Fruit fly (Drosophila melanogaster) whole organism, embryonic: ENCODE results near the gene CG4338.

Experiments used
- Antp ChIP-seq: fragments of 200-800 bp; sonication (Bioruptor generic); optimal IDR thresholded peaks from 3 replicates; lab custom pipeline; 2016; ENCODE audit warnings: missing biosample characterization, missing genetic modification characterization
- Atf3 ChIP-seq: fragments of 200-800 bp; sonication (Bioruptor generic); optimal IDR thresholded peaks from 3 replicates; lab custom pipeline; 2016; ENCODE audit warnings: missing biosample characterization, missing genetic modification characterization
- CG1024 ChIP-seq: fragments of 200-800 bp; sonication (Bioruptor generic); IDR thresholded peaks from 2 replicates; pipeline ENCODE4 v1.3.6; 2022; ENCODE audit warnings: missing biosample characterization, missing genetic modification characterization
- CG11504 ChIP-seq: fragments of 200-800 bp; sonication (Bioruptor generic); optimal IDR thresholded peaks from 3 replicates; lab custom pipeline; 2019; ENCODE audit warnings: missing biosample characterization, mild to moderate bottlenecking, missing genetic modification characterization, moderate library complexity
- CG1529 ChIP-seq: fragments of 200-800 bp; sonication (Bioruptor generic); optimal IDR thresholded peaks from 3 replicates; lab custom pipeline; 2018; ENCODE audit warnings: missing biosample characterization, missing genetic modification characterization
- CG15601 ChIP-seq: fragments of 200-800 bp; sonication (Bioruptor generic); optimal IDR thresholded peaks from 3 replicates; lab custom pipeline; 2019; ENCODE audit warnings: missing biosample characterization, mild to moderate bottlenecking, missing genetic modification characterization, moderate library complexity
- CG16815 ChIP-seq: fragments of 200-800 bp; sonication (Bioruptor generic); optimal IDR thresholded peaks from 3 replicates; lab custom pipeline; 2017; ENCODE audit warnings: missing biosample characterization, mild to moderate bottlenecking, missing genetic modification characterization
- CG18262 ChIP-seq: fragments of 200-800 bp; optimal IDR thresholded peaks from 3 replicates; lab custom pipeline; 2019; ENCODE audit warnings: missing biosample characterization, mild to moderate bottlenecking, missing genetic modification characterization, moderate library complexity
- CG1832 ChIP-seq: fragments of 200-800 bp; sonication (Bioruptor generic); optimal IDR thresholded peaks from 2 replicates; lab custom pipeline; 2017; ENCODE audit warnings: missing biosample characterization, mild to moderate bottlenecking, missing genetic modification characterization, inconsistent platforms
- CG2712 ChIP-seq: fragments of 200-800 bp; optimal IDR thresholded peaks from 3 replicates; lab custom pipeline; 2019; ENCODE audit warnings: missing biosample characterization, mild to moderate bottlenecking, missing genetic modification characterization, moderate library complexity
- CG30431 ChIP-seq: fragments of 200-800 bp; sonication (Bioruptor generic); optimal IDR thresholded peaks from 2 replicates; lab custom pipeline; 2017; ENCODE audit warnings: missing biosample characterization, missing genetic modification characterization
- CG4424 ChIP-seq: fragments of 200-800 bp; sonication (Bioruptor generic); optimal IDR thresholded peaks from 3 replicates; lab custom pipeline; 2016; ENCODE audit warnings: missing biosample characterization, missing genetic modification characterization
- CG5180 ChIP-seq: fragments of 200-800 bp; sonication (Bioruptor generic); optimal IDR thresholded peaks from 3 replicates; lab custom pipeline; 2017; ENCODE audit warnings: missing biosample characterization, missing genetic modification characterization, mild to moderate bottlenecking, moderate library complexity, missing genetic modification reagents
- CG6654 ChIP-seq: fragments of 200-800 bp; sonication (Bioruptor generic); optimal IDR thresholded peaks from 2 replicates; lab custom pipeline; 2017; ENCODE audit warnings: missing biosample characterization, mild to moderate bottlenecking, missing genetic modification characterization
- CG8290 ChIP-seq, 3 experiments: fragments of 200-800 bp; sonication (Bioruptor generic); optimal IDR thresholded peaks; 2 replicates each; lab custom pipeline; 2016 to 2019; ENCODE audit warnings: missing biosample characterization in 3 of 3, missing genetic modification characterization in 3 of 3, mild to moderate bottlenecking in 2 of 3, moderate library complexity in 1 of 3
- CG9609 ChIP-seq: fragments of 200-800 bp; sonication (Bioruptor generic); optimal IDR thresholded peaks from 3 replicates; lab custom pipeline; 2016; ENCODE audit warnings: missing biosample characterization, missing genetic modification characterization
- CG9727 ChIP-seq: fragments of 200-800 bp; sonication (Bioruptor generic); optimal IDR thresholded peaks from 3 replicates; lab custom pipeline; 2017; ENCODE audit warnings: missing biosample characterization, mild to moderate bottlenecking, missing genetic modification characterization
- CoRest ChIP-seq: fragments of 200-800 bp; sonication (Bioruptor generic); optimal IDR thresholded peaks from 3 replicates; lab custom pipeline; 2018; ENCODE audit warnings: missing biosample characterization, mild to moderate bottlenecking, missing genetic modification characterization, moderate library complexity
- E2f1 ChIP-seq: fragments of 200-800 bp; sonication (Bioruptor generic); IDR thresholded peaks from 2 replicates; pipeline ENCODE4 v1.3.6; 2022; ENCODE audit warnings: missing biosample characterization, missing genetic modification characterization
- HLH4C ChIP-seq: fragments of 200-800 bp; sonication (Bioruptor generic); IDR thresholded peaks from 3 replicates; pipeline ENCODE4 v1.3.6; 2022; ENCODE audit warnings: missing biosample characterization, missing genetic modification characterization; ENCODE audit not compliant: partially characterized antibody
- Hmr ChIP-seq: fragments of 200-800 bp; sonication (Bioruptor generic); optimal IDR thresholded peaks from 3 replicates; lab custom pipeline; 2017; ENCODE audit warnings: mild to moderate bottlenecking, missing biosample characterization, missing genetic modification reagents, missing genetic modification characterization
- Lpt ChIP-seq: fragments of >200 bp; optimal IDR thresholded peaks from 2 replicates; lab custom pipeline; 2018; ENCODE audit warnings: missing biosample characterization, missing genetic modification characterization
- Mes4 ChIP-seq: fragments of 200-800 bp; sonication (Bioruptor generic); optimal IDR thresholded peaks from 2 replicates; lab custom pipeline; 2016; ENCODE audit warnings: missing biosample characterization, missing genetic modification characterization
- Mrtf ChIP-seq: fragments of 200-800 bp; sonication (Bioruptor generic); IDR thresholded peaks from 3 replicates; pipeline ENCODE4 v1.3.6; 2022; ENCODE audit warnings: missing biosample characterization, missing genetic modification characterization
- NFAT ChIP-seq: fragments of 200-800 bp; sonication (Bioruptor generic); IDR thresholded peaks from 2 replicates; pipeline ENCODE4 v1.3.6; 2022; ENCODE audit warnings: missing biosample characterization, missing genetic modification characterization
- Oaz ChIP-seq: fragments of 200-800 bp; sonication (Bioruptor generic); IDR thresholded peaks from 2 replicates; pipeline ENCODE4 v1.3.6; 2022; ENCODE audit warnings: missing biosample characterization, missing genetic modification characterization
- Pdp1 ChIP-seq, 2 experiments: fragments of 200-800 bp; sonication (Bioruptor generic); optimal IDR thresholded peaks; 3 replicates each; lab custom pipeline; 2016; ENCODE audit warnings: missing biosample characterization in 2 of 2, missing genetic modification characterization in 2 of 2, mild to moderate bottlenecking in 1 of 2, moderate library complexity in 1 of 2
- Sox100B ChIP-seq: fragments of 200-800 bp; sonication (Bioruptor generic); optimal IDR thresholded peaks from 3 replicates; lab custom pipeline; 2018; ENCODE audit warnings: missing biosample characterization, mild to moderate bottlenecking, missing genetic modification characterization
- Trl ChIP-seq, 3 experiments: fragments of >200 bp in 2 of 3; fragments of 200-800 bp in 1 of 3; sonication (Bioruptor generic) in 1 of 3; optimal IDR thresholded peaks; 2 replicates in 1 of 3; 3 replicates in 2 of 3; lab custom pipeline; 2016 to 2017; ENCODE audit warnings: missing biosample characterization in 1 of 3, missing genetic modification characterization in 1 of 3
- az2 ChIP-seq: fragments of 200-800 bp; sonication (Bioruptor generic); optimal IDR thresholded peaks from 3 replicates; lab custom pipeline; 2016; ENCODE audit warnings: missing biosample characterization, missing genetic modification characterization
- br ChIP-seq: fragments of >200 bp; optimal IDR thresholded peaks from 2 replicates; lab custom pipeline; 2017
- cg ChIP-seq: fragments of 200-800 bp; sonication (Bioruptor generic); optimal IDR thresholded peaks from 3 replicates; lab custom pipeline; 2019; ENCODE audit warnings: missing biosample characterization, mild to moderate bottlenecking, missing genetic modification characterization, moderate library complexity
- chinmo ChIP-seq: fragments of 200-800 bp; sonication (Bioruptor generic); IDR thresholded peaks from 4 replicates; pipeline ENCODE4 v1.3.6; 2022; ENCODE audit warnings: missing biosample characterization, missing genetic modification characterization; ENCODE audit not compliant: partially characterized antibody
- chm ChIP-seq: fragments of 200-800 bp; sonication (Bioruptor generic); IDR thresholded peaks from 2 replicates; pipeline ENCODE4 v1.3.6; 2022; ENCODE audit warnings: missing biosample characterization, missing genetic modification characterization
- ci ChIP-seq: fragments of 200-800 bp; sonication (Bioruptor generic); IDR thresholded peaks from 3 replicates; pipeline ENCODE4 v1.3.6; 2022; ENCODE audit warnings: missing biosample characterization, missing genetic modification characterization
- croc ChIP-seq: fragments of 200-800 bp; sonication (Bioruptor generic); conservative IDR thresholded peaks from 3 replicates; pipeline ENCODE4 v1.3.6; 2022; ENCODE audit warnings: missing biosample characterization, missing genetic modification characterization
- crol ChIP-seq: fragments of 200-800 bp; sonication (Bioruptor generic); IDR thresholded peaks from 2 replicates; pipeline ENCODE4 v1.3.6; 2022; ENCODE audit warnings: missing biosample characterization, missing genetic modification characterization
- da ChIP-seq: fragments of 200-800 bp; sonication (Bioruptor generic); optimal IDR thresholded peaks from 2 replicates; lab custom pipeline; 2016; ENCODE audit warnings: missing biosample characterization, missing genetic modification characterization
- dimm ChIP-seq: fragments of 200-800 bp; sonication (Bioruptor generic); IDR thresholded peaks from 2 replicates; pipeline ENCODE4 v1.3.6; 2022; ENCODE audit warnings: missing biosample characterization, missing genetic modification characterization
- gro ChIP-seq: fragments of 200-800 bp; sonication (Bioruptor generic); optimal IDR thresholded peaks from 2 replicates; lab custom pipeline; 2016; ENCODE audit warnings: missing biosample characterization, missing genetic modification characterization
- h ChIP-seq: fragments of >200 bp; optimal IDR thresholded peaks from 2 replicates; lab custom pipeline; 2017
- lov ChIP-seq, 2 experiments: fragments of 200-800 bp in 1 of 2; fragments of >200 bp in 1 of 2; sonication (Bioruptor generic) in 1 of 2; IDR thresholded peaks in 1 of 2; optimal IDR thresholded peaks in 1 of 2; 2 replicates in 1 of 2; 3 replicates in 1 of 2; pipeline versions ENCODE4 v1.3.6 to Lab custom; 2017 to 2022; ENCODE audit warnings: missing biosample characterization in 1 of 2, missing genetic modification characterization in 1 of 2
- pan ChIP-seq, 4 experiments: fragments of >200 bp in 3 of 4; fragments of 200-800 bp in 1 of 4; sonication (Bioruptor generic) in 1 of 4; optimal IDR thresholded peaks in 3 of 4; IDR thresholded peaks in 1 of 4; 2 replicates each; pipeline versions ENCODE4 v1.3.6 to Lab custom; 2017 to 2022; ENCODE audit warnings: missing biosample characterization in 2 of 4, missing genetic modification characterization in 2 of 4, mixed read lengths in 1 of 4
- pfk ChIP-seq: fragments of 200-800 bp; sonication (Bioruptor generic); optimal IDR thresholded peaks from 2 replicates; lab custom pipeline; 2018; ENCODE audit warnings: missing biosample characterization, mild to moderate bottlenecking, missing genetic modification characterization, moderate library complexity
- sens ChIP-seq: fragments of 200-800 bp; sonication (Bioruptor generic); peaks from one replicate; lab custom pipeline; 2016; ENCODE audit warnings: missing biosample characterization, missing genetic modification characterization
- tio ChIP-seq: fragments of 200-800 bp; sonication (Bioruptor generic); optimal IDR thresholded peaks from 2 replicates; lab custom pipeline; 2017; ENCODE audit warnings: missing biosample characterization, missing genetic modification characterization, inconsistent platforms
- unpg ChIP-seq: fragments of 200-800 bp; sonication (Bioruptor generic); optimal IDR thresholded peaks from 3 replicates; lab custom pipeline; 2018; ENCODE audit warnings: missing biosample characterization, mild to moderate bottlenecking, missing genetic modification characterization, moderate library complexity

Gene CG4338

DNA sequence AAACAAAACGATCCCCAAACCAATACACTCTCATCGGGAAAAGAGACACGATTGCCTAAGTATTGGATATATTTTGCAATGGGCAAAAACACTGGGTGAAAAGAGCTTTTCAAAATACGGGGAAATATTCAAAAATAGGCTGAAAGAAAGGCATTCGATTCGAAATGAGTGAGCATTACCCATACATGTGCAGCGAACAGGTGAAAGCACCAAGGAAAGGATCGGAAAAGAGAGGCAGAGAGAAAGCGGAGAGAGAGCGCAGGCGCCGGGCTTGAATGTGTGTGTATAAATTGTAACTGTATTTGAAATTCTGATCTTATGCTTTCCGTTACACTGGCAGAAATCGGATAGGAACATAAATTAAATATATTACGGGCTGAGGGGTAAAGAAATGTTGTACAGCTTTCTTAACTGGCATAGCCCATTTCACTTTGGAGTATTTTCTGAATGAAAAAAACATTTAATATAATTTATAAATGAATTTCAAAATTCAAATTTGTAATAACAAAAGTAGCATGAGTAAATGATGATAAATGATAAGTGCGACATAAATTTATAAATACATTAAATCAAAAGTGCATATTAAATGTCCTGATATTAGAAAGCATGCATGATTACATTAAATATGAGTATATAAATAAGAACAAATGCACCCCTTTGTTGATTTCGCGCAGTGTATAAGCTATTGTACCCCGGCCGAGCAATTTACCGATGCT, 5.5 kb downstream of the CG4338 start (continued):
- TF ChIP-seq CG1832 (GFP tag; lab: Kevin White, UChicago) (no peak), crol (GFP tag; lab: Robert Waterston, UW) (no peak), NFAT (no peak; the same call in 1 of the 2 replicates), CG6654 (peak; percentile 54), HLH4C (GFP tag; lab: Robert Waterston, UW) (no peak), Antp (GFP tag; lab: Kevin White, UChicago) (no peak), Mes4 (peak; percentile 30), Oaz (GFP tag; lab: Robert Waterston, UW) (no peak), da (GFP tag; lab: Kevin White, UChicago) (no peak), h (lab: Kevin White, UChicago) (no peak), Lpt (GFP tag; lab: Kevin White, UChicago) (no peak), dimm (GFP tag; lab: Robert Waterston, UW) (no peak), CG30431 (peak; percentile 65), croc (GFP tag; lab: Robert Waterston, UW) (peak; percentile 46; the same call in 2 of the 3 replicates), CoRest (tag; lab: Kevin White, UChicago) (peak; percentile 88), CG16815 (peak; percentile 73), tio (GFP tag; lab: Kevin White, UChicago) (peak; percentile 86), gro (GFP tag; lab: Kevin White, UChicago) (no peak), Atf3 (GFP tag; lab: Kevin White, UChicago) (no peak), CG1024 (GFP tag; lab: Robert Waterston, UW) (peak; percentile 18; the same call in 1 of the 2 replicates), pfk (GFP tag; lab: Kevin White, UChicago) (no peak), CG1529 (peak; percentile 64), CG5180 (peak; percentile 56), Hmr (GFP tag; lab: Kevin White, UChicago) (peak; percentile 50)

DNA sequence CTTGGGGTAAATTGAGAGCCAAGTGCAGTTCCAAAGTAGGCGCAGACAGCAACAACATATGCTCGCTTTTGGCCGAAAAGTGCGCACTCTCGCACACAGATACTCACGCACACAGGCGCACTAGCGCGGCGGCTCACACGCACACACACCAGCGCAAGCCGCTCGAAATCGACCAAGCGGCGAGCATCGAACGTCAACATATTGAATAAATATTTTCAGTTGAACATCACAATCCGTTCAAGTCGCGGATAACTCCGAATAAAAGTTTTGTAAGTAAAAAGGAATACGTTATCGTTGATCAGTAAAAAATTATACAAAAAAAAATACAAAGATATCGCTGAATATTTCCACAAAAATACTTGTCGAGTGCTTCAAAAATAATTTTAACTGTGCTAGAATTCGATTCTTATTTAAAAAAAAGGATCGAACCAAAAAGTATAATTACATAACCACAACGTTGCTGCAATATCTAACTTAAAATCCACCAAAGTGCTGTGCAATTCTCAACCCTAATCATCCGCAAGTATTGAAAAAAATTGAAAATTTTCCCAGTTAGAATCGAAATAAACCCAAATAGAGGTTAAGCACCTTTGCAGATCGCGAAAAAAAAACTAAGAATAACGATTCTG, 6.1 kb downstream of the CG4338 start:
- peak in 1 of 2 experiments; percentile 39 for TF ChIP-seq Trl (optimal IDR thresholded peaks at IDR 0.05; lab: Kevin White, UChicago)
- TF ChIP-seq Trl (GFP tag; optimal IDR thresholded peaks at IDR 0.05; lab: Kevin White, UChicago) = no peak
- TF ChIP-seq CG11504 (tag; lab: Kevin White, UChicago) = peak; percentile 11
- TF ChIP-seq CG2712 (tag; lab: Kevin White, UChicago) = peak; percentile 28
- peak; percentile 46 for TF ChIP-seq CG9727 (GFP tag; lab: Kevin White, UChicago)
- TF ChIP-seq az2 (GFP tag; lab: Kevin White, UChicago) = no peak
- TF ChIP-seq Mrtf = 0 out of 3 replicates have a peak, but pooled peaks have one; percentile 4
- no peak for TF ChIP-seq Sox100B (GFP tag; lab: Kevin White, UChicago)
- no peak for TF ChIP-seq CG4424 (GFP tag; lab: Kevin White, UChicago)
- TF ChIP-seq pan (optimal IDR thresholded peaks at IDR 0.05; lab: Kevin White, UChicago) = no peak
- peak in 1 of 2 experiments; percentile 2 for TF ChIP-seq pan (GFP tag; optimal IDR thresholded peaks at IDR 0.05 in 1 of 2, IDR thresholded peaks at IDR 0.05 in 1 of 2)
- TF ChIP-seq CG5180 = no peak
- TF ChIP-seq lov (optimal IDR thresholded peaks at IDR 0.05; lab: Kevin White, UChicago) = no peak
- TF ChIP-seq lov (GFP tag; IDR thresholded peaks at IDR 0.05; lab: Robert Waterston, UW) = peak; percentile 62; the same call in 1 of the 3 replicates
- peak; percentile 99 for TF ChIP-seq CG15601 (tag; lab: Kevin White, UChicago)
- no peak for TF ChIP-seq br (lab: Kevin White, UChicago)
- TF ChIP-seq CG9609 (GFP tag; lab: Kevin White, UChicago) = no peak
- peak; percentile 5; the same call in 1 of the 2 replicates for TF ChIP-seq E2f1 (GFP tag; lab: Robert Waterston, UW)
- peak; percentile 54; the same call in 1 of the 2 replicates for TF ChIP-seq chm (GFP tag; lab: Robert Waterston, UW)
- no peak for TF ChIP-seq CG8290 (GFP tag; optimal IDR thresholded peaks at IDR 0.05; lab: Kevin White, UChicago)
- TF ChIP-seq CG8290 (tag; optimal IDR thresholded peaks at IDR 0.05; lab: Kevin White, UChicago) = peak in 1 of 2 experiments; percentile 10
- peak in 1 of 2 experiments; percentile 72 for TF ChIP-seq Pdp1 (GFP tag; optimal IDR thresholded peaks at IDR 0.05; lab: Kevin White, UChicago)
- TF ChIP-seq CG18262 (tag; lab: Kevin White, UChicago) = peak; percentile 7
- TF ChIP-seq sens (GFP tag; lab: Kevin White, UChicago) = peak; percentile 16
- TF ChIP-seq cg (GFP tag; lab: Kevin White, UChicago) = peak; percentile 80
- TF ChIP-seq chinmo (GFP tag; lab: Robert Waterston, UW) = 0 out of 4 replicates have a peak, but pooled peaks have one; percentile 18
- peak; percentile 32; the same call in 1 of the 3 replicates for TF ChIP-seq ci
- no peak for TF ChIP-seq unpg (GFP tag; lab: Kevin White, UChicago)
